Fruit fly (Drosophila melanogaster) whole organism, prepupa: ENCODE results near the gene CG33177.

Source experiments
- Blimp-1 ChIP-seq: fragments of 200-800 bp; sonication (Bioruptor generic); optimal IDR thresholded peaks from 3 replicates; lab custom pipeline; 2017; ENCODE audit warnings: missing biosample characterization, missing genetic modification characterization, mild to moderate bottlenecking, moderate library complexity, missing genetic modification reagents
- CG10631 ChIP-seq: fragments of 200-800 bp; sonication (Bioruptor generic); optimal IDR thresholded peaks from 2 replicates; lab custom pipeline; 2016; ENCODE audit warnings: missing biosample characterization, missing genetic modification characterization
- CG10669 ChIP-seq: fragments of 200-800 bp; sonication (Bioruptor generic); optimal IDR thresholded peaks from 3 replicates; lab custom pipeline; 2018; ENCODE audit warnings: missing biosample characterization, mild to moderate bottlenecking, missing genetic modification characterization, moderate library complexity
- CG11294 ChIP-seq: fragments of 200-800 bp; sonication (Bioruptor generic); IDR thresholded peaks from 2 replicates; pipeline ENCODE4 v1.3.6; 2022; ENCODE audit warnings: missing biosample characterization, missing genetic modification characterization
- CG11762 ChIP-seq: fragments of 200-800 bp; sonication (Bioruptor generic); optimal IDR thresholded peaks from 3 replicates; lab custom pipeline; 2016; ENCODE audit warnings: missing biosample characterization, missing genetic modification characterization; ENCODE audit not compliant: insufficient read depth
- CG11902 ChIP-seq: fragments of 200-800 bp; sonication (Bioruptor generic); optimal IDR thresholded peaks from 3 replicates; lab custom pipeline; 2016; ENCODE audit warnings: missing biosample characterization, missing genetic modification characterization
- CG15336 ChIP-seq: fragments of 200-800 bp; sonication (Bioruptor generic); IDR thresholded peaks from 2 replicates; pipeline ENCODE4 v1.3.6; 2022; ENCODE audit warnings: missing biosample characterization, missing genetic modification characterization
- CG1621 ChIP-seq: fragments of 200-800 bp; sonication (Bioruptor generic); optimal IDR thresholded peaks from 3 replicates; lab custom pipeline; 2018; ENCODE audit warnings: missing biosample characterization, mild to moderate bottlenecking, missing genetic modification characterization
- CG16779 ChIP-seq: fragments of 200-800 bp; sonication (Bioruptor generic); optimal IDR thresholded peaks from 3 replicates; lab custom pipeline; 2017; ENCODE audit warnings: missing biosample characterization, mild to moderate bottlenecking, missing genetic modification characterization
- CG3032 ChIP-seq: fragments of 200-800 bp; optimal IDR thresholded peaks from 2 replicates; lab custom pipeline; 2019; ENCODE audit warnings: missing biosample characterization, mild to moderate bottlenecking, missing genetic modification characterization, moderate library complexity
- CG31627 ChIP-seq: fragments of 200-800 bp; sonication (Bioruptor generic); optimal IDR thresholded peaks from 3 replicates; lab custom pipeline; 2016; ENCODE audit warnings: missing biosample characterization, missing genetic modification characterization
- CG32006 ChIP-seq: fragments of 200-800 bp; sonication (Bioruptor generic); optimal IDR thresholded peaks from 3 replicates; lab custom pipeline; 2017; ENCODE audit warnings: missing biosample characterization, mild to moderate bottlenecking, missing genetic modification characterization
- CG3919 ChIP-seq: fragments of 200-800 bp; sonication (Bioruptor generic); optimal IDR thresholded peaks from 3 replicates; lab custom pipeline; 2016; ENCODE audit warnings: missing biosample characterization, missing genetic modification characterization
- CG4318 ChIP-seq: fragments of 200-800 bp; sonication (Bioruptor generic); optimal IDR thresholded peaks from 3 replicates; lab custom pipeline; 2017; ENCODE audit warnings: missing biosample characterization, mild to moderate bottlenecking, missing genetic modification characterization
- CG6163 ChIP-seq: fragments of 200-800 bp; sonication (Bioruptor generic); IDR thresholded peaks from 3 replicates; pipeline ENCODE4 v1.3.6; 2022; ENCODE audit warnings: missing biosample characterization, missing genetic modification characterization
- CG6276 ChIP-seq: fragments of 200-800 bp; sonication (Bioruptor generic); optimal IDR thresholded peaks from 2 replicates; lab custom pipeline; 2017; ENCODE audit warnings: missing biosample characterization, mild to moderate bottlenecking, missing genetic modification characterization
- CG6792 ChIP-seq: fragments of 200-800 bp; sonication (Bioruptor generic); optimal IDR thresholded peaks from 3 replicates; lab custom pipeline; 2016; ENCODE audit warnings: missing biosample characterization, missing genetic modification characterization
- CG6808 ChIP-seq: fragments of 200-800 bp; sonication (Bioruptor generic); optimal IDR thresholded peaks from 3 replicates; lab custom pipeline; 2017; ENCODE audit warnings: missing biosample characterization, missing genetic modification characterization, mild to moderate bottlenecking, moderate library complexity, missing genetic modification reagents
- CG6854 ChIP-seq: fragments of 200-800 bp; sonication (Bioruptor generic); optimal IDR thresholded peaks from 2 replicates; lab custom pipeline; 2017; ENCODE audit warnings: missing biosample characterization, mild to moderate bottlenecking, missing genetic modification characterization
- CG8319 ChIP-seq: fragments of 200-800 bp; sonication (Bioruptor generic); optimal IDR thresholded peaks from 3 replicates; lab custom pipeline; 2016; ENCODE audit warnings: missing biosample characterization, missing genetic modification characterization
- Eip75B ChIP-seq: fragments of 200-800 bp; sonication (Bioruptor generic); optimal IDR thresholded peaks from 3 replicates; lab custom pipeline; 2016; ENCODE audit warnings: missing biosample characterization, missing genetic modification characterization
- Eip78C ChIP-seq: fragments of 200-800 bp; sonication (Bioruptor generic); peaks from one replicate; lab custom pipeline; 2016; ENCODE audit warnings: missing biosample characterization, missing genetic modification characterization
- Eip93F ChIP-seq: fragments of 200-800 bp; sonication (Bioruptor generic); optimal IDR thresholded peaks from 2 replicates; lab custom pipeline; 2016; ENCODE audit warnings: missing biosample characterization, mild to moderate bottlenecking, missing genetic modification characterization
- Ets21C ChIP-seq: fragments of 200-800 bp; sonication (Bioruptor generic); optimal IDR thresholded peaks from 3 replicates; lab custom pipeline; 2016; ENCODE audit warnings: missing biosample characterization, missing genetic modification characterization
- Ets96B ChIP-seq: fragments of 200-800 bp; optimal IDR thresholded peaks from 2 replicates; lab custom pipeline; 2019; ENCODE audit warnings: missing biosample characterization, mild to moderate bottlenecking, missing genetic modification characterization, moderate library complexity
- Gug ChIP-seq: fragments of 200-800 bp; sonication (Bioruptor generic); IDR thresholded peaks from 2 replicates; pipeline ENCODE4 v1.3.6; 2022; ENCODE audit warnings: missing biosample characterization, missing genetic modification characterization
- Hr38 ChIP-seq: sonication (Bioruptor generic); optimal IDR thresholded peaks from 2 replicates; lab custom pipeline; 2016; ENCODE audit warnings: missing biosample characterization, missing genetic modification characterization
- Hr39 ChIP-seq: fragments of 200-800 bp; sonication (Bioruptor generic); optimal IDR thresholded peaks from 2 replicates; lab custom pipeline; 2016; ENCODE audit warnings: missing biosample characterization, missing genetic modification characterization
- Hr4 ChIP-seq: fragments of 200-800 bp; sonication (Bioruptor generic); optimal IDR thresholded peaks from 3 replicates; lab custom pipeline; 2016; ENCODE audit warnings: missing biosample characterization, missing genetic modification characterization
- Lpt ChIP-seq: fragments of 200-800 bp; sonication (Bioruptor generic); optimal IDR thresholded peaks from 3 replicates; lab custom pipeline; 2016; ENCODE audit warnings: missing biosample characterization, missing genetic modification characterization
- Smox ChIP-seq: fragments of 200-800 bp; sonication (Bioruptor generic); optimal IDR thresholded peaks from 3 replicates; lab custom pipeline; 2016; ENCODE audit warnings: missing biosample characterization, missing genetic modification characterization
- Sox102F ChIP-seq: fragments of 200-800 bp; sonication (Bioruptor generic); optimal IDR thresholded peaks from 2 replicates; lab custom pipeline; 2016; ENCODE audit warnings: missing biosample characterization, mild to moderate bottlenecking, missing genetic modification characterization
- Sox15 ChIP-seq: fragments of 200-800 bp; sonication (Bioruptor generic); optimal IDR thresholded peaks from 3 replicates; lab custom pipeline; 2016; ENCODE audit warnings: missing biosample characterization, missing genetic modification characterization
- acj6 ChIP-seq: fragments of 200-800 bp; sonication (Bioruptor generic); optimal IDR thresholded peaks from 3 replicates; lab custom pipeline; 2016; ENCODE audit warnings: missing biosample characterization, missing genetic modification characterization
- cyc ChIP-seq: fragments of 200-800 bp; sonication (Bioruptor generic); optimal IDR thresholded peaks from 3 replicates; lab custom pipeline; 2016; ENCODE audit warnings: missing biosample characterization, missing genetic modification characterization
- dac ChIP-seq: fragments of 200-800 bp; sonication (Bioruptor generic); optimal IDR thresholded peaks from 2 replicates; lab custom pipeline; 2017; ENCODE audit warnings: missing biosample characterization, mild to moderate bottlenecking, missing genetic modification characterization
- eg ChIP-seq: fragments of 200-800 bp; sonication (Bioruptor generic); IDR thresholded peaks from 3 replicates; pipeline ENCODE4 v1.3.6; 2022; ENCODE audit warnings: missing biosample characterization, missing genetic modification characterization
- esn ChIP-seq: fragments of 200-800 bp; sonication (Bioruptor generic); optimal IDR thresholded peaks from 2 replicates; lab custom pipeline; 2016; ENCODE audit warnings: missing biosample characterization, mild to moderate bottlenecking, missing genetic modification characterization, moderate library complexity
- fd85E ChIP-seq: fragments of 200-800 bp; sonication (Bioruptor generic); optimal IDR thresholded peaks from 3 replicates; lab custom pipeline; 2016; ENCODE audit warnings: missing biosample characterization, missing genetic modification characterization
- lz ChIP-seq: fragments of 200-800 bp; sonication (Bioruptor generic); optimal IDR thresholded peaks from 3 replicates; lab custom pipeline; 2016; ENCODE audit warnings: missing biosample characterization, missing genetic modification characterization
- pdm3 ChIP-seq: fragments of 200-800 bp; sonication (Bioruptor generic); optimal IDR thresholded peaks from 3 replicates; lab custom pipeline; 2016; ENCODE audit warnings: missing biosample characterization, missing genetic modification characterization
- salr ChIP-seq, 2 experiments: fragments of 200-800 bp; sonication (Bioruptor generic); optimal IDR thresholded peaks; 3 replicates each; lab custom pipeline; 2016 to 2018; ENCODE audit warnings: missing biosample characterization in 2 of 2, missing genetic modification characterization in 2 of 2, mild to moderate bottlenecking in 1 of 2
- spab ChIP-seq: fragments of 200-800 bp; sonication (Bioruptor generic); optimal IDR thresholded peaks from 2 replicates; lab custom pipeline; 2017; ENCODE audit warnings: missing biosample characterization, mild to moderate bottlenecking, missing genetic modification characterization, missing genetic modification reagents
- ss ChIP-seq, 2 experiments: fragments of 200-800 bp; sonication (Bioruptor generic); optimal IDR thresholded peaks; 2 replicates in 1 of 2; 3 replicates in 1 of 2; lab custom pipeline; 2017 to 2018; ENCODE audit warnings: mild to moderate bottlenecking in 2 of 2, missing biosample characterization in 2 of 2, missing genetic modification characterization in 2 of 2, moderate library complexity in 1 of 2
- svp ChIP-seq: fragments of 200-800 bp; sonication (Bioruptor generic); peaks from one replicate; lab custom pipeline; 2016; ENCODE audit warnings: missing biosample characterization, missing genetic modification characterization
- topi ChIP-seq: fragments of 200-800 bp; sonication (Bioruptor generic); optimal IDR thresholded peaks from 3 replicates; lab custom pipeline; 2016; ENCODE audit warnings: missing biosample characterization, missing genetic modification characterization
- vri ChIP-seq: fragments of 200-800 bp; sonication (Bioruptor generic); optimal IDR thresholded peaks from 3 replicates; lab custom pipeline; 2016; ENCODE audit warnings: missing biosample characterization, mild to moderate bottlenecking, missing genetic modification characterization

CG33177 gene

DNA sequence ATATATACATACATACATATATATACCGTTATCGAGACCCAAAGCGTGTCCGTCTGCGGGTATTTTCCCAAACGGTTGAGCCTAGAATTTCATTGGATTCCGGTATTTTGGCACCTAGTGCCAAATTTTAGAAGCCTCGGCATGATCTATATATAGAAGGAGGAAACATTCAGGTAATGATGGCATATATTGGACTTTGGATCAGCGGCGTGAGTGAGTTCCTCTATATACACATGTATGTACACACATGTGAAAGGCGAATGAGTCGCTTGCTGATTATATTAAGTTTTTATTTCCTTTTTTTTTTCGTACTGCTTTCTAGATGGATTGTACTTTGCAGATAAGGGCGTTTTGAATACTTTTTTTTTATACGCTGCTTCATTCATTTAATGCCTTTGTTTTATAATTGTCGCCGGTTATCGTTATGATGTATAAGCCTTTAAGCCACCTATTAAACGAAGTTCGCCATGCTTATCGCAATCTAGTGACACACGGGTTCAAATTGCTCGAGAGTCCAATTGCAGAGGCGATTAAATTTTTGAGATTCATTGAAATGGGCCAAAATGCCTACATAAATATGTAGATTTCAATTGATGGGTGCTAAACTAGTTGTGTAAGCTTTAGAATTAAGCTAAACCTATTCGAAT, 1.9 kb upstream of the CG33177 start (continued):
- no peak for TF ChIP-seq fd85E (GFP tag; lab: Kevin White, UChicago)
- TF ChIP-seq Eip78C (GFP tag; lab: Kevin White, UChicago), result peak; percentile 54
- no peak for TF ChIP-seq Sox102F
- TF ChIP-seq CG8319 (GFP tag; lab: Kevin White, UChicago), result peak; percentile 21
- TF ChIP-seq Hr39 (GFP tag; lab: Kevin White, UChicago), result no peak
- no peak for TF ChIP-seq pdm3 (GFP tag; lab: Kevin White, UChicago)
- no peak for TF ChIP-seq CG3032
- no peak for TF ChIP-seq cyc (GFP tag; lab: Kevin White, UChicago)
- no peak for TF ChIP-seq Hr4 (GFP tag; lab: Kevin White, UChicago)
- TF ChIP-seq Lpt, result peak; percentile 5
- TF ChIP-seq Eip75B (GFP tag; lab: Kevin White, UChicago), result no peak
- TF ChIP-seq Sox15 (GFP tag; lab: Kevin White, UChicago), result no peak
- peak; percentile 62 for TF ChIP-seq Eip93F (GFP tag; lab: Kevin White, UChicago)
- TF ChIP-seq CG1621 (tag; lab: Kevin White, UChicago), result no peak

DNA sequence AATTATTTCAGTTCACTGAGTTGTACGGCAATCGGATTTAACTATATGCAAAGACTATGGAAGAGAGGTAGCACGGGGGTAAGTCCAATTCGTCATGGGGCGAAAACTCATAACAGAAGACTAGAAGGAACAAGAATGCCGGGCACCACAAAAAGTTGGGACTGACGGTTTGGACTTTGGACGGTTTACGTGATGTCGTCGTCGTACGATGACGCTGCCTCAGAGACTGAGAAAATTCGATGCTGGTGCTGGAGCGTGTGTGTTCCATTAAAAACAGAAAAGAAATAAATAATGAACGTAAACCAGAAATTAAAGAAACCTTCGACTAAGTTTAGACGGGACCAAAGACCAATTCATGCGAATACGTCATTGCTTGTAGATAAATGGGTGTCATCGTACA, 1.2 kb upstream of the CG33177 start:
- TF ChIP-seq CG15336 (no peak; the same call in 1 of the 2 replicates), CG11294 (GFP tag; lab: Robert Waterston, UW) (no peak), svp (no peak), CG8319 (GFP tag; lab: Kevin White, UChicago) (no peak), ss (GFP tag; optimal IDR thresholded peaks at IDR 0.05; lab: Kevin White, UChicago) (peak; percentile 80 to 83), acj6 (GFP tag; lab: Kevin White, UChicago) (no peak), topi (GFP tag; lab: Kevin White, UChicago) (no peak), eg (GFP tag; lab: Robert Waterston, UW) (0 out of 3 replicates have a peak, but pooled peaks have one; percentile 9), CG4318 (GFP tag; lab: Kevin White, UChicago) (no peak), Eip78C (GFP tag; lab: Kevin White, UChicago) (no peak), Eip93F (GFP tag; lab: Kevin White, UChicago) (no peak), esn (no peak), fd85E (GFP tag; lab: Kevin White, UChicago) (no peak), spab (GFP tag; lab: Kevin White, UChicago) (peak; percentile 27), Blimp-1 (no peak), CG3919 (GFP tag; lab: Kevin White, UChicago) (peak; percentile 9), dac (no peak), CG3032 (no peak), CG6808 (GFP tag; lab: Kevin White, UChicago) (peak; percentile 81), salr (GFP tag; optimal IDR thresholded peaks at IDR 0.05; lab: Kevin White, UChicago) (peak in 1 of 2 experiments; percentile 10), Ets21C (GFP tag; lab: Kevin White, UChicago) (no peak), CG6854 (GFP tag; lab: Kevin White, UChicago) (peak; percentile 1), Hr38 (GFP tag; lab: Kevin White, UChicago) (no peak), Hr4 (GFP tag; lab: Kevin White, UChicago) (no peak), vri (GFP tag; lab: Kevin White, UChicago) (no peak), CG6163 (GFP tag; lab: Robert Waterston, UW) (no peak), CG10669 (GFP tag; lab: Kevin White, UChicago) (peak; percentile 13), Eip75B (GFP tag; lab: Kevin White, UChicago) (no peak), Sox102F (no peak), pdm3 (GFP tag; lab: Kevin White, UChicago) (no peak), CG6792 (GFP tag; lab: Kevin White, UChicago) (no peak), lz (GFP tag; lab: Kevin White, UChicago) (no peak), CG10631 (GFP tag; lab: Kevin White, UChicago) (no peak), Gug (no peak), Sox15 (GFP tag; lab: Kevin White, UChicago) (no peak), CG6276 (GFP tag; lab: Kevin White, UChicago) (peak; percentile 48), Lpt (peak; percentile 13), CG11762 (no peak), Smox (GFP tag; lab: Kevin White, UChicago) (no peak), Ets96B (tag; lab: Kevin White, UChicago) (no peak), cyc (GFP tag; lab: Kevin White, UChicago) (no peak), CG31627 (GFP tag; lab: Kevin White, UChicago) (no peak), CG32006 (GFP tag; lab: Kevin White, UChicago) (no peak), CG11902 (GFP tag; lab: Kevin White, UChicago) (no peak), CG1621 (tag; lab: Kevin White, UChicago) (peak; percentile 19), CG16779 (tag; lab: Kevin White, UChicago) (no peak)
